Worm (Caenorhabditis elegans) whole organism, late embryonic: ENCODE results near the gene srm-4.

ENCODE experiments used
- C08G9.2 ChIP-seq: sonication (generic microtip); optimal IDR thresholded peaks from 2 replicates; lab custom pipeline; 2016; ENCODE audit warnings: mild to moderate bottlenecking, missing genetic modification characterization, moderate library complexity, missing compliant biosample characterization
- C38D4.7 ChIP-seq: fragments of 200-800 bp; sonication (Bioruptor generic); optimal IDR thresholded peaks from 2 replicates; lab custom pipeline; 2018; ENCODE audit warnings: mild to moderate bottlenecking, missing genetic modification characterization, moderate library complexity, missing compliant biosample characterization
- F13H6.1 ChIP-seq: sonication (generic microtip); optimal IDR thresholded peaks from 2 replicates; lab custom pipeline; 2016; ENCODE audit warnings: missing genetic modification characterization, missing compliant biosample characterization
- K09A11.1 ChIP-seq: sonication (generic microtip); optimal IDR thresholded peaks from 2 replicates; lab custom pipeline; 2017; ENCODE audit warnings: antibody characterized with exemption, mild to moderate bottlenecking, missing genetic modification characterization, missing compliant biosample characterization; ENCODE audit not compliant: insufficient read depth
- Y22D7AL.16 ChIP-seq: sonication (generic microtip); optimal IDR thresholded peaks from 2 replicates; lab custom pipeline; 2016; ENCODE audit warnings: missing genetic modification characterization, missing compliant biosample characterization
- ahr-1 ChIP-seq: sonication (generic microtip); optimal IDR thresholded peaks from 2 replicates; lab custom pipeline; 2016; ENCODE audit warnings: missing genetic modification characterization, missing compliant biosample characterization
- ama-1 ChIP-seq: fragments of 150-350 bp; optimal IDR thresholded peaks from 2 replicates; lab custom pipeline; 2014
- ceh-14 ChIP-seq: sonication (generic microtip); optimal IDR thresholded peaks from 2 replicates; lab custom pipeline; 2016; ENCODE audit warnings: missing genotype, missing genetic modification characterization, missing compliant biosample characterization
- ceh-19 ChIP-seq: fragments of 200-800 bp; sonication (Bioruptor generic); optimal IDR thresholded peaks from 2 replicates; lab custom pipeline; 2018; ENCODE audit warnings: mild to moderate bottlenecking, missing genetic modification characterization, missing compliant biosample characterization
- ceh-22 ChIP-seq: sonication (generic microtip); optimal IDR thresholded peaks from 2 replicates; lab custom pipeline; 2017; ENCODE audit warnings: missing biosample characterization, missing genetic modification characterization
- ceh-24 ChIP-seq: sonication (generic microtip); optimal IDR thresholded peaks from 2 replicates; lab custom pipeline; 2016; ENCODE audit warnings: mild to moderate bottlenecking, missing genetic modification characterization, missing compliant biosample characterization
- ceh-9 ChIP-seq: sonication (generic microtip); optimal IDR thresholded peaks from 2 replicates; lab custom pipeline; 2016; ENCODE audit warnings: mild to moderate bottlenecking, missing genetic modification characterization, inconsistent platforms, missing compliant biosample characterization
- elt-2 ChIP-seq: sonication (generic microtip); optimal IDR thresholded peaks from 2 replicates; lab custom pipeline; 2016; ENCODE audit warnings: missing genetic modification reagents, missing genetic modification characterization, missing compliant biosample characterization
- elt-4 ChIP-seq: sonication (generic microtip); optimal IDR thresholded peaks from 2 replicates; lab custom pipeline; 2016; ENCODE audit warnings: missing genetic modification characterization, missing compliant biosample characterization
- ets-4 ChIP-seq: sonication (generic microtip); optimal IDR thresholded peaks from 2 replicates; lab custom pipeline; 2016; ENCODE audit warnings: missing genetic modification characterization, missing compliant biosample characterization
- eyg-1 ChIP-seq: sonication (generic microtip); optimal IDR thresholded peaks from 2 replicates; lab custom pipeline; 2016; ENCODE audit warnings: missing genotype, missing genetic modification characterization, missing compliant biosample characterization
- hlh-13 ChIP-seq: fragments of 200-800 bp; sonication (Bioruptor generic); optimal IDR thresholded peaks from 2 replicates; lab custom pipeline; 2018; ENCODE audit warnings: mild to moderate bottlenecking, missing genetic modification characterization, missing compliant biosample characterization
- hlh-6 ChIP-seq: sonication (generic microtip); optimal IDR thresholded peaks from 2 replicates; lab custom pipeline; 2016; ENCODE audit warnings: missing genotype, missing genetic modification characterization, missing compliant biosample characterization
- hlh-8 ChIP-seq: sonication (generic microtip); optimal IDR thresholded peaks from 2 replicates; lab custom pipeline; 2016; ENCODE audit warnings: missing genotype, missing genetic modification characterization, missing compliant biosample characterization
- lim-6 ChIP-seq: sonication (generic microtip); optimal IDR thresholded peaks from 2 replicates; lab custom pipeline; 2016; ENCODE audit warnings: missing genetic modification characterization, missing compliant biosample characterization
- madf-2 ChIP-seq: sonication (generic microtip); optimal IDR thresholded peaks from 2 replicates; lab custom pipeline; 2017; ENCODE audit warnings: missing genetic modification characterization, missing compliant biosample characterization
- mec-3 ChIP-seq: sonication (generic microtip); optimal IDR thresholded peaks from 2 replicates; lab custom pipeline; 2016; ENCODE audit warnings: borderline replicate concordance, missing genetic modification characterization, missing compliant biosample characterization
- pqm-1 ChIP-seq: sonication (generic microtip); optimal IDR thresholded peaks from 2 replicates; lab custom pipeline; 2016; ENCODE audit warnings: missing genetic modification characterization, missing compliant biosample characterization
- ref-2 ChIP-seq: sonication (generic microtip); optimal IDR thresholded peaks from 2 replicates; lab custom pipeline; 2016; ENCODE audit warnings: missing genetic modification characterization, missing compliant biosample characterization
- rnt-1 ChIP-seq: sonication (generic microtip); optimal IDR thresholded peaks from 2 replicates; lab custom pipeline; 2016; ENCODE audit warnings: missing genetic modification characterization, missing compliant biosample characterization
- sdc-2 ChIP-seq: sonication (generic microtip); optimal IDR thresholded peaks from 2 replicates; lab custom pipeline; 2016; ENCODE audit warnings: missing genotype, missing genetic modification characterization, missing compliant biosample characterization
- syd-9 ChIP-seq: sonication (generic microtip); optimal IDR thresholded peaks from 2 replicates; lab custom pipeline; 2016; ENCODE audit warnings: mild to moderate bottlenecking, missing genetic modification characterization, moderate library complexity, missing compliant biosample characterization
- tbx-7 ChIP-seq: sonication (generic microtip); optimal IDR thresholded peaks from 2 replicates; lab custom pipeline; 2016; ENCODE audit warnings: missing genotype, missing genetic modification characterization, missing compliant biosample characterization
- unc-42 ChIP-seq: sonication (generic microtip); optimal IDR thresholded peaks from 2 replicates; lab custom pipeline; 2016; ENCODE audit warnings: missing genotype, missing genetic modification characterization, missing compliant biosample characterization
- zip-5 ChIP-seq: sonication (generic microtip); optimal IDR thresholded peaks from 2 replicates; lab custom pipeline; 2016; ENCODE audit warnings: missing genetic modification characterization, missing compliant biosample characterization

srm-4 gene

ce11 chrV:14316525-14316924 lies 16.7 kb upstream of the srm-4 start, which contains the start of gene F47B8.2:
Gene F47B8.2 (minus strand): TSS chrV:14316625.
- TF ChIP-seq tbx-7 (no peak), ref-2 (tag; lab: Kevin White, UChicago) (no peak), lim-6 (tag; lab: Kevin White, UChicago) (no peak), sdc-2 (tag; lab: Kevin White, UChicago) (no peak), ceh-19 (GFP tag; lab: Kevin White, UChicago) (no peak), Y22D7AL.16 (no peak)

- no peak for TF ChIP-seq ref-2 (tag; lab: Kevin White, UChicago)
Measured at ce11 chrV:14317204-14317603, 16.0 kb upstream of the srm-4 start.

- TF ChIP-seq hlh-8 (tag; lab: Kevin White, UChicago): no peak
- no peak for TF ChIP-seq ahr-1 (tag; lab: Kevin White, UChicago)
- TF ChIP-seq hlh-13 (GFP tag; lab: Kevin White, UChicago): no peak
Measured at ce11 chrV:14317621-14318020, 15.6 kb upstream of the srm-4 start.

- no peak for TF ChIP-seq ceh-24 (tag; lab: Kevin White, UChicago)
- TF ChIP-seq C08G9.2 (tag; lab: Kevin White, UChicago): peak; percentile 22
- no peak for TF ChIP-seq F13H6.1 (tag; lab: Kevin White, UChicago)
- peak; percentile 76 for TF ChIP-seq mec-3 (tag; lab: Kevin White, UChicago)
- TF ChIP-seq rnt-1 (tag; lab: Kevin White, UChicago): no peak
Measured at ce11 chrV:14319101-14319781, 14.0 kb upstream of the srm-4 start, which contains the start of gene F47B8.13. Gene F47B8.13 (minus strand): TSS chrV:14319731.

- no peak for TF ChIP-seq ama-1 (lab: Kevin White, UChicago)
- no peak for TF ChIP-seq ets-4
- no peak for TF ChIP-seq K09A11.1 (tag; lab: Kevin White, UChicago)
- TF ChIP-seq ceh-22: no peak
- no peak for TF ChIP-seq syd-9 (tag; lab: Kevin White, UChicago)
- TF ChIP-seq eyg-1 (tag; lab: Kevin White, UChicago): no peak
- TF ChIP-seq pqm-1 (tag; lab: Kevin White, UChicago): no peak
- no peak for TF ChIP-seq zip-5 (tag; lab: Kevin White, UChicago)
- TF ChIP-seq, all 69 proteins: peak for 0
Measured at ce11 chrV:14320246-14320645, 13.0 kb upstream of the srm-4 start, which contains the start of gene F47B8.14. Gene F47B8.14 (plus strand): TSS chrV:14320546.

- TF ChIP-seq madf-2 (no peak), hlh-6 (no peak), ceh-19 (GFP tag; lab: Kevin White, UChicago) (no peak), ahr-1 (tag; lab: Kevin White, UChicago) (no peak), unc-42 (tag; lab: Kevin White, UChicago) (no peak), eyg-1 (tag; lab: Kevin White, UChicago) (no peak), elt-2 (tag; lab: Kevin White, UChicago) (no peak), ceh-9 (tag; lab: Kevin White, UChicago) (peak; percentile 28), C38D4.7 (no peak), K09A11.1 (tag; lab: Kevin White, UChicago) (no peak), ceh-14 (no peak), elt-4 (tag; lab: Kevin White, UChicago) (peak; percentile 78)
Measured at ce11 chrV:14320730-14321319, 12.4 kb upstream of the srm-4 start.
